Worm (Caenorhabditis elegans) whole organism, midembryonic: Measurements from ENCODE around the gene col-113.

Experiments
- T22C8.4 ChIP-seq: fragments of 200-800 bp; sonication (Bioruptor generic); IDR thresholded peaks from 2 replicates; pipeline ENCODE4 v1.3.6; 2022; ENCODE audit warnings: missing genetic modification characterization, missing compliant biosample characterization
- cog-1 ChIP-seq: sonication (generic microtip); optimal IDR thresholded peaks from 2 replicates; lab custom pipeline; 2016; ENCODE audit warnings: missing genetic modification characterization, missing compliant biosample characterization
- flt-1 ChIP-seq: fragments of 200-800 bp; sonication (Bioruptor generic); IDR thresholded peaks from 2 replicates; pipeline ENCODE4 v1.3.6; 2022; ENCODE audit warnings: missing genetic modification characterization, missing compliant biosample characterization
- klf-2 ChIP-seq: fragments of 200-800 bp; sonication (Bioruptor generic); conservative IDR thresholded peaks from 2 replicates; pipeline ENCODE4 v1.3.6; 2022; ENCODE audit warnings: missing genetic modification reagents, missing genetic modification characterization, missing compliant biosample characterization
- med-1 ChIP-seq: sonication (generic microtip); optimal IDR thresholded peaks from 2 replicates; lab custom pipeline; 2017; ENCODE audit warnings: missing genetic modification characterization, mild to moderate bottlenecking, missing compliant biosample characterization, antibody characterized with exemption, missing genetic modification reagents; ENCODE audit not compliant: insufficient read depth
- ref-1 ChIP-seq: fragments of 200-800 bp; sonication (Bioruptor generic); conservative IDR thresholded peaks from 2 replicates; pipeline ENCODE4 v1.3.6; 2022; ENCODE audit warnings: missing genetic modification reagents, missing genetic modification characterization, missing compliant biosample characterization
- tab-1 ChIP-seq: fragments of 200-800 bp; sonication (Bioruptor generic); IDR thresholded peaks from 2 replicates; pipeline ENCODE4 v1.3.6; 2022; ENCODE audit warnings: missing genetic modification characterization, missing compliant biosample characterization
- ztf-23 ChIP-seq: fragments of 200-800 bp; sonication (Bioruptor generic); IDR thresholded peaks from 2 replicates; pipeline ENCODE4 v1.3.6; 2022; ENCODE audit warnings: missing genetic modification reagents, missing genetic modification characterization, missing compliant biosample characterization
- ztf-29 ChIP-seq: fragments of 200-800 bp; sonication (Bioruptor generic); IDR thresholded peaks from 2 replicates; pipeline ENCODE4 v1.3.6; 2022; ENCODE audit warnings: missing genetic modification reagents, missing genetic modification characterization, missing compliant biosample characterization

col-113 gene

DNA sequence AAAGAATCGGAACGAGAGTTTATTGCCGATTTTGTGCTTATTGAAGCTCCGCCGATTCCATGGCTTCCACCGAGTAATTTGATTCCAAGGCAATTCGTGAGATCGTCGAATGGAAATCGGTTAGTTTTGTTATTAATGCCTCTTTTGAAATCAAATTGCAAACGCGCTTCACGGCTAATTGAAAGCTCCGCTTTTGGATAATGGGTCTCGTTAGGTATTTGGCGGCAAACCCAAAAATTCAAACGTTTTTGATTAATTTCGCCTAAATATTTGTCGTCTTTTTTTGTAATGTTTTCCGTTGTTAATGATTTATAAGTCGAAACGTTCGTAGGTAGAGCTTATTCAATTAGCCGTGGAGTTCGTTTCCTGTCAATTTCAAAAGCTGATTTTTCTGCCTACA lies 7.3 kb upstream of the col-113 start:
- TF ChIP-seq ztf-29 (GFP tag; lab: Robert Waterston, UW) (no peak), med-1 (no peak), klf-2 (no peak), ztf-23 (GFP tag; lab: Robert Waterston, UW) (no peak), tab-1 (GFP tag; lab: Robert Waterston, UW) (no peak)

DNA sequence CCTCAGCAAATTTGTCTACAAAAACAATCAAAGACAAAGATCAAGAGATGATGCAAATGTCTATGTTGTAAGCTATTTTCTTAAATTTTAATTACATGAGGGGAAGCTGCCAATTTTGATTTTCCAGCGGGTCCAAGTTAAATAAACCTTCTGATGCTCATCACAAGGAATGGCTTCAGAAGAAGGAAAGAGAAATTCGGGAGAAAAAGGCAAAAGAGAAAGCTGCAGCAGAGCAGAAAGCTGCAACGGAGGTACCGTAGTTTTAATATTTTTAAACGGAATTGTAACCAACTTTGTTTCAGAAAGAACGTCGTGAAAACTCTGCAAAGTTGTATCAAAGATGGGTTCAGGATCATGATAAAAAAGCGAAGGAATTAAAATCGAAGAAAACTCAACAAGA lies 5.9 kb upstream of the col-113 start:
- TF ChIP-seq ref-1 (GFP tag; lab: Robert Waterston, UW): no peak

DNA sequence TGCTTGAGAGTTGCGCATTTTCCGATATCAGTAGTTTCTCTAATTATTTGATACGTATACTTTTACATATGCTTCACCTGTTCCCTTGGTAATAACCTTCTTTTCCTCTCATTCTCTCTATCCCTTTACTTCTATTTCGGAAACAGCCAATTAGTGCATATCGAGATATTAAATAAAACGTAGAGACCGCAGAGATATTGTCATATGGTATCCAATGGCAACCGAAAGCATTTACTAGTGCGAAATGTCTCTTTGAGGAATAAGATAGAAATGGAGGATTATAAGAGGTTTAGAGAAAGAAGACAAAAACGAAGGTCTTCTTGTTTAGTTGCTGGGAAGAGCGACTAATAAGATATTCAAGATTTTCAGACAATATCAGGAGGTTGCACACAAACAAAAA lies 4.0 kb upstream of the col-113 start, which contains the start of gene maph-9:
Gene maph-9 (plus strand): TSS at position 273 of the 400 bp plus-strand sequence.
- TF ChIP-seq med-1 (no peak), ztf-23 (GFP tag; lab: Robert Waterston, UW) (no peak), klf-2 (no peak), ztf-29 (GFP tag; lab: Robert Waterston, UW) (no peak), tab-1 (GFP tag; lab: Robert Waterston, UW) (no peak), cog-1 (tag; lab: Kevin White, UChicago) (no peak), flt-1 (GFP tag; lab: Robert Waterston, UW) (no peak), T22C8.4 (GFP tag; lab: Robert Waterston, UW) (no peak), ref-1 (GFP tag; lab: Robert Waterston, UW) (no peak)

DNA sequence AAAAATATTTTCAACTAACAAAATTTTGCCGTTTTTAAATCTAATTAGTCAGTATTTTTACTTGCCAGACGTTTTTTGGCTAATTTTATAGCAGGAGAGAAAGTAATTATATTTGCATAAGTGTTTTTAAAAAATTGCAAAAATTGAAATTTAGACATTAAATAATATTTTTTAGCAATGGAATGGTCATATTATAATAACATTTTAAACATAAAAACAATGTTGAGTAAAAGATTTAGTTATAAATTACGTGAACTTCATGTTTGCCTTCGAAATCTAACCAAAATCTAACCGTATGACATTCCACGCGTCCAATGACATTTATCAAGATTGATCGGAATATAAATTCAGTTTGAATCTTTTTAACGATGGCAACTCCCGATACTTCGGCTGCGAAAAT lies 2.0 kb upstream of the col-113 start, which contains the start of gene C34D4.2:
Gene C34D4.2 (plus strand): TSS at position 301 of the 400 bp plus-strand sequence.
- TF ChIP-seq ref-1 (GFP tag; lab: Robert Waterston, UW) (no peak), ztf-23 (GFP tag; lab: Robert Waterston, UW) (no peak), ztf-29 (GFP tag; lab: Robert Waterston, UW) (no peak), flt-1 (GFP tag; lab: Robert Waterston, UW) (no peak), tab-1 (GFP tag; lab: Robert Waterston, UW) (no peak), T22C8.4 (GFP tag; lab: Robert Waterston, UW) (no peak), cog-1 (tag; lab: Kevin White, UChicago) (no peak), klf-2 (no peak), med-1 (no peak)

DNA sequence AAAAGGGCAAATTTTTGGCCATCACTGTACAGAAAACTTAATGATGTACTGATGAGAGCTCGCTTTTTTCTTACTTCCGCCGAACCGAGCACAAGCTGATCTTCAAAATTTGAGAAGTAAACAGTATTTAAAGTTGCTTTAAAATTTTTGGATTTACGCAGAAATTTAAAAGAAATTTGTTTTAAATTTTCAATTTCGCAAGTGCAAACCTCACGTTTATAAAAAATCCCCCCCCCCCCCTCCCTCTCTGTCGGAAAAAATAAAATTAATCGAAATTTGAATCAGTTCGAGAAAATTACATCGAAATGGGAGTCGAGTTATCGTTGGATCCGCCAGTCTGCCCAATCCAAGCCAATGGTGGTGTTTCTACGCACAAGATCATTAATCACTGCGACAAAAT lies 1.1 kb upstream of the col-113 start, which contains the start of gene C34D4.3:
Gene C34D4.3 (plus strand): TSS at position 301 of the 400 bp plus-strand sequence.
- no peak for TF ChIP-seq med-1
- no peak for TF ChIP-seq ztf-23 (GFP tag; lab: Robert Waterston, UW)
- TF ChIP-seq klf-2: no peak
- TF ChIP-seq cog-1 (tag; lab: Kevin White, UChicago): no peak
- TF ChIP-seq tab-1 (GFP tag; lab: Robert Waterston, UW): no peak
- no peak for TF ChIP-seq ref-1 (GFP tag; lab: Robert Waterston, UW)
- TF ChIP-seq T22C8.4 (GFP tag; lab: Robert Waterston, UW): no peak
- TF ChIP-seq ztf-29 (GFP tag; lab: Robert Waterston, UW): no peak
- TF ChIP-seq flt-1 (GFP tag; lab: Robert Waterston, UW): no peak

DNA sequence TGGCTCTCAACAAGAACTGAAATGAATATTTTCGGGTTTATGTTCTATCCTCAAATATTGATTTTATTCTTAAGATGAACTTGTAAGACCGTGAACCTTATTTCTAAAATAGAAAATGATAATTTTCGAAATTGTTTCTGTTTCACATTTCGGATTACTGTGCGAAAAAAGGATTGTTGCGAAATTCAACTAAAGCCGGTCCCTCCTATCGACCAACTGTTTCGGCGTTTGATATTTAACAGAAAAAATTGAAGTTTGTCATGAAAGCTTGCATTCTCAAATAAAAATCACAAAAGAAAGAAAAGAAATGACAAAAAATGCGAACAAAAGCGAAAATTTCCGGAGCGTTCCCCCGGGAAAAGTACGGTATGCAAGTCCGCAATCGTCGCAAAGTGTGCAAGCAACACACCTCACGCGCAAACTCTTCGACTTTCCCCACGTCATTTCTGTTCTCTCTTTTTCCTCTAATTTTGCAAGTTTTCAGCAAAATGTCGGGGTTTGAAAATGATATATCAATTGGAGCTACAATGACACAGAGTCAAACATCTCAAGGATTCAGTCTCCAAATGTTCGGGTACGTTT lies 3.2 kb downstream of the col-113 start, which contains the start of gene C34D4.4:
Gene C34D4.4 (plus strand): TSS at position 342 of the 582 bp plus-strand sequence.
- TF ChIP-seq ref-1 (GFP tag; lab: Robert Waterston, UW): no peak
- TF ChIP-seq tab-1 (GFP tag; lab: Robert Waterston, UW): no peak
- TF ChIP-seq med-1: no peak
- TF ChIP-seq T22C8.4 (GFP tag; lab: Robert Waterston, UW): no peak
- no peak for TF ChIP-seq flt-1 (GFP tag; lab: Robert Waterston, UW)
- no peak for TF ChIP-seq cog-1 (tag; lab: Kevin White, UChicago)
- TF ChIP-seq klf-2: no peak
- no peak for TF ChIP-seq ztf-23 (GFP tag; lab: Robert Waterston, UW)
- TF ChIP-seq ztf-29 (GFP tag; lab: Robert Waterston, UW): no peak

DNA sequence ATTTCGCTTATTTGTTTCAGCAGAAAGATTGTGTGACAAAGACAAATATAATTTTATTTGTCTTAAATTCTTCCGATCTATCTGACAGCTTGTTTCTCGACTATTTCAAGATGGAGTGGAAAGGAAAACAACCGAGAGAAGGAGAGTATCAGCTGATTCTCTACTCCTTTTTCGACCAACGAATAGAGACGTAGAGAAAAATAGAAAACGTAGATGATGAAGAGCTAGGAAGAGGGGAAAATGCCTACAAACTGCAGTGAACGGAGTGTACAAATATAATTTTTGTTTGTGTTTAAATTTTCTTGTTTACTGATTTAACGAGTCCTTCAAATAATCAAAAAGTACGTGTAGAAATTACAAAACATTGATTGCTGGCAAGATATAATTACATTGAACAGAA lies 4.6 kb downstream of the col-113 start:
- TF ChIP-seq tab-1 (GFP tag; lab: Robert Waterston, UW) (no peak), med-1 (no peak), T22C8.4 (GFP tag; lab: Robert Waterston, UW) (no peak), cog-1 (tag; lab: Kevin White, UChicago) (no peak), flt-1 (GFP tag; lab: Robert Waterston, UW) (no peak), klf-2 (no peak), ztf-29 (GFP tag; lab: Robert Waterston, UW) (no peak), ref-1 (GFP tag; lab: Robert Waterston, UW) (no peak), ztf-23 (GFP tag; lab: Robert Waterston, UW) (no peak)

DNA sequence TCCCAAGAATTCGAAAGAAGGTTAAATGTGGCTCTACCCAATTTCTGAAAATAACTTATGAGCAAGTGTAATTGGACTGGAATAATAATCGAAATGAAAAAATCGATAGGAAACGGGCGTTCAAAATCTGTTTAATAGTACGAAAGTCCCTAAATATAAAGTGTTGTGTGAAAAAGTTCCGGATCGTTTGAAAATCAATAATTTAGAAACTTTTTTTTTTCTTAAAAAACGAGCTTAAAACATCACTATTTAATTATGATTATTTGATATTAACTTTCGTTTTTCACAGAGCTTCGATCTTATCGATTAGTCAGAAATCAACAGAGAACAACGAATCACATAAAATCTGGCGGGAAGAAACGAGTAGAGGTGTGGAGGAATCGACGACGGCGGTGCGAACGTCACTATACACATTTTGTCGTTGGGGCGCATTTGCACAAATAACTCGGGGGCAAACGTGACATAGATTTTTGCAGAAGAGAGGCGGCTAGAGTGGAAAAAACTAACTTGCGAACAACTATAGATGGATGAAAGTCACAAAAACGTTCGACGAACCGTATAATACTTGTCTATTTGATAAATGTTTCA lies 7.5 kb downstream of the col-113 start, which contains the start of gene hecd-1:
Gene hecd-1 (minus strand): TSS at position 51 of the 588 bp plus-strand sequence.
- TF ChIP-seq ztf-29 (GFP tag; lab: Robert Waterston, UW) (no peak), med-1 (no peak), ztf-23 (GFP tag; lab: Robert Waterston, UW) (no peak), klf-2 (no peak)

DNA sequence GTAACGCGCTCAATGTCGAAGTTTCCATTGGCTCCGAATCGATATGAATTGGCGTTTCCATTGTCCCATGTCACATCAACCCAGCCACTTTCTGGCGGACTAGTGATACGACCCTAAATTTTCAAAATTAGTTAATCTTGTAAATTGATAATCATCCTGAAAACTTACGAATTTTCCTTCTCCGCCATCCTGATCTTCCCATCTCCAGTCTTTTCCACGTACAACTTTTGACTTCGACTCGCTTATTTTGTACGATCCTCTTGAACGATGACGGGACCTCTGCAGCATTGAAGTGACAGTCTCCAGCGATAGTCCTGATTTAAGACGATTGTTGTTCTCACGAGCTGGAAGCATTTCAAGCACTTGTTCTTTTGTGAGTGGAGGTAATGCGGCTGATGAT lies 13.2 kb downstream of the col-113 start:
- no peak for TF ChIP-seq ztf-29 (GFP tag; lab: Robert Waterston, UW)
- no peak for TF ChIP-seq T22C8.4 (GFP tag; lab: Robert Waterston, UW)

DNA sequence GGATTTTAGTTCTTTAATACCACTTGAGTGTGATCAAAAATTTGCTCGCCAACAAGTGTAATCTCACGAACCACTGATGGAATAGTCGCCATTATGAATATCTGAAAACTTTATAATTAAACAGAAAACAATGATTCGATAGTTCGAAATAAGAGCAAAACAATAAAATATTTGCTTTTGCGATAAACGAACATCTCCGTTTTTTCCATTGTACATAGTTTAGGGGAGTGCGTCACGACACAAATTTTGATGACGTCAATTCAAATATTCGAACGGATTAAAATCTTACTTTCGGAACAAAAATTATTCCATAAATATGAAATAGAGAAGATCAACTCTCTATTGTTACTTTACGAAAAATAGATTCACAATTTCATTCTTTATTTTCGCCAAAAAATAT lies 18.3 kb downstream of the col-113 start, which contains the start of gene mutd-1:
Gene mutd-1 (minus strand): TSS at position 101 of the 400 bp plus-strand sequence.
- TF ChIP-seq T22C8.4 (GFP tag; lab: Robert Waterston, UW) (no peak), cog-1 (tag; lab: Kevin White, UChicago) (no peak)
